Fruit fly (Drosophila melanogaster) whole organism, embryonic: ENCODE results near the gene Tsf2.

ENCODE experiments used
- CG11085 ChIP-seq: fragments of 200-800 bp; sonication (Bioruptor generic); IDR thresholded peaks from 2 replicates; pipeline ENCODE4 v1.3.6; 2022; ENCODE audit warnings: missing biosample characterization, missing genetic modification characterization
- CG11560 ChIP-seq: fragments of 200-800 bp; sonication (Bioruptor generic); IDR thresholded peaks from 3 replicates; pipeline ENCODE4 v1.3.6; 2022; ENCODE audit warnings: missing biosample characterization, missing genetic modification characterization
- CG13287 ChIP-seq: fragments of 200-800 bp; sonication (Bioruptor generic); IDR thresholded peaks from 2 replicates; pipeline ENCODE4 v1.3.6; 2022; ENCODE audit warnings: missing biosample characterization, missing genetic modification characterization; ENCODE audit not compliant: partially characterized antibody
- CG15479 ChIP-seq: fragments of 200-800 bp; sonication (Bioruptor generic); optimal IDR thresholded peaks from 3 replicates; lab custom pipeline; 2019; ENCODE audit warnings: missing biosample characterization, mild to moderate bottlenecking, missing genetic modification characterization, moderate library complexity
- CG15514 ChIP-seq: fragments of 200-800 bp; sonication (Bioruptor generic); optimal IDR thresholded peaks from 3 replicates; lab custom pipeline; 2017; ENCODE audit warnings: missing biosample characterization, missing genetic modification characterization, mild to moderate bottlenecking, moderate library complexity, missing genetic modification reagents
- CG17385 ChIP-seq: fragments of 200-800 bp; sonication (Bioruptor generic); optimal IDR thresholded peaks from 3 replicates; lab custom pipeline; 2018; ENCODE audit warnings: missing biosample characterization, mild to moderate bottlenecking, missing genetic modification characterization
- CG34224 ChIP-seq: fragments of 200-800 bp; sonication (Bioruptor generic); IDR thresholded peaks from 3 replicates; pipeline ENCODE4 v1.3.6; 2022; ENCODE audit warnings: missing biosample characterization, missing genetic modification characterization; ENCODE audit not compliant: partially characterized antibody
- CG34376 ChIP-seq: fragments of 200-800 bp; sonication (Bioruptor generic); optimal IDR thresholded peaks from 2 replicates; lab custom pipeline; 2018; ENCODE audit warnings: missing biosample characterization, mild to moderate bottlenecking, missing genetic modification characterization
- CG4282 ChIP-seq: fragments of 200-800 bp; sonication (Bioruptor generic); optimal IDR thresholded peaks from 2 replicates; lab custom pipeline; 2016; ENCODE audit warnings: missing biosample characterization, missing genetic modification characterization
- CG4424 ChIP-seq: fragments of 200-800 bp; sonication (Bioruptor generic); optimal IDR thresholded peaks from 3 replicates; lab custom pipeline; 2016; ENCODE audit warnings: missing biosample characterization, missing genetic modification characterization
- CG4707 ChIP-seq: fragments of 200-800 bp; sonication (Bioruptor generic); optimal IDR thresholded peaks from 2 replicates; lab custom pipeline; 2018; ENCODE audit warnings: missing biosample characterization, mild to moderate bottlenecking, missing genetic modification characterization, moderate library complexity
- CG6175 ChIP-seq: fragments of 200-800 bp; sonication (Bioruptor generic); IDR thresholded peaks from 3 replicates; pipeline ENCODE4 v1.3.6; 2022; ENCODE audit warnings: missing biosample characterization, missing genetic modification characterization
- CG6765 ChIP-seq: fragments of 200-800 bp; sonication (Bioruptor generic); optimal IDR thresholded peaks from 3 replicates; lab custom pipeline; 2017; ENCODE audit warnings: missing biosample characterization, mild to moderate bottlenecking, missing genetic modification characterization
- CG6791 ChIP-seq: fragments of 200-800 bp; sonication (Bioruptor generic); IDR thresholded peaks from 3 replicates; pipeline ENCODE4 v1.3.6; 2022; ENCODE audit warnings: missing biosample characterization, missing genetic modification characterization; ENCODE audit not compliant: partially characterized antibody
- Chrac-16 ChIP-seq: fragments of 200-800 bp; sonication (Bioruptor generic); optimal IDR thresholded peaks from 3 replicates; lab custom pipeline; 2016; ENCODE audit warnings: missing biosample characterization, missing genetic modification characterization
- D19B ChIP-seq: fragments of 200-800 bp; sonication (Bioruptor generic); optimal IDR thresholded peaks from 2 replicates; lab custom pipeline; 2017; ENCODE audit warnings: missing biosample characterization, mild to moderate bottlenecking, missing genetic modification characterization
- Dll ChIP-seq: fragments of 200-800 bp; sonication (Bioruptor generic); IDR thresholded peaks from 4 replicates; pipeline ENCODE4 v1.3.6; 2022; ENCODE audit warnings: missing biosample characterization, missing genetic modification characterization; ENCODE audit not compliant: partially characterized antibody
- Jarid2 ChIP-seq: fragments of 200-800 bp; sonication (Bioruptor generic); optimal IDR thresholded peaks from 3 replicates; lab custom pipeline; 2017; ENCODE audit warnings: mild to moderate bottlenecking, missing biosample characterization, missing genetic modification reagents, missing genetic modification characterization
- Pdp1 ChIP-seq, 2 experiments: fragments of 200-800 bp; sonication (Bioruptor generic); optimal IDR thresholded peaks; 3 replicates each; lab custom pipeline; 2016; ENCODE audit warnings: missing biosample characterization in 2 of 2, missing genetic modification characterization in 2 of 2, mild to moderate bottlenecking in 1 of 2, moderate library complexity in 1 of 2
- Poxn ChIP-seq: fragments of 200-800 bp; sonication (Bioruptor generic); IDR thresholded peaks from 2 replicates; pipeline ENCODE4 v1.3.6; 2022; ENCODE audit warnings: missing biosample characterization, missing genetic modification characterization
- Trl ChIP-seq, 3 experiments: fragments of >200 bp in 2 of 3; fragments of 200-800 bp in 1 of 3; sonication (Bioruptor generic) in 1 of 3; optimal IDR thresholded peaks; 2 replicates in 1 of 3; 3 replicates in 2 of 3; lab custom pipeline; 2016 to 2017; ENCODE audit warnings: missing biosample characterization in 1 of 3, missing genetic modification characterization in 1 of 3
- ash1 ChIP-seq: fragments of 200-800 bp; sonication (Bioruptor generic); optimal IDR thresholded peaks from 2 replicates; lab custom pipeline; 2018; ENCODE audit warnings: missing biosample characterization, mild to moderate bottlenecking, missing genetic modification characterization
- ato ChIP-seq: fragments of 200-800 bp; sonication (Bioruptor generic); IDR thresholded peaks from 2 replicates; pipeline ENCODE4 v1.3.6; 2022; ENCODE audit warnings: missing biosample characterization, missing genetic modification characterization; ENCODE audit not compliant: partially characterized antibody
- chinmo ChIP-seq: fragments of 200-800 bp; sonication (Bioruptor generic); IDR thresholded peaks from 4 replicates; pipeline ENCODE4 v1.3.6; 2022; ENCODE audit warnings: missing biosample characterization, missing genetic modification characterization; ENCODE audit not compliant: partially characterized antibody
- ci ChIP-seq: fragments of 200-800 bp; sonication (Bioruptor generic); IDR thresholded peaks from 3 replicates; pipeline ENCODE4 v1.3.6; 2022; ENCODE audit warnings: missing biosample characterization, missing genetic modification characterization
- corto ChIP-seq: fragments of 200-800 bp; sonication (Bioruptor generic); optimal IDR thresholded peaks from 2 replicates; lab custom pipeline; 2016; ENCODE audit warnings: missing biosample characterization, mild to moderate bottlenecking, missing genetic modification characterization, moderate library complexity
- crp ChIP-seq, 2 experiments: fragments of 200-800 bp; sonication (Bioruptor generic); optimal IDR thresholded peaks; 2 replicates in 1 of 2; 3 replicates in 1 of 2; lab custom pipeline; 2017; ENCODE audit warnings: missing biosample characterization in 2 of 2, missing genetic modification characterization in 2 of 2, mild to moderate bottlenecking in 1 of 2, moderate library complexity in 1 of 2
- exex ChIP-seq: fragments of 200-800 bp; sonication (Bioruptor generic); optimal IDR thresholded peaks from 4 replicates; lab custom pipeline; 2018; ENCODE audit warnings: missing biosample characterization, mild to moderate bottlenecking, missing genetic modification characterization, moderate library complexity
- gce ChIP-seq: fragments of 200-800 bp; sonication (Bioruptor generic); IDR thresholded peaks from 3 replicates; pipeline ENCODE4 v1.3.6; 2022; ENCODE audit warnings: missing biosample characterization, missing genetic modification characterization
- grn ChIP-seq: fragments of 200-800 bp; sonication (Bioruptor generic); optimal IDR thresholded peaks from 3 replicates; lab custom pipeline; 2017; ENCODE audit warnings: missing biosample characterization, missing genetic modification characterization
- hb ChIP-seq: fragments of 200-800 bp; sonication (Bioruptor generic); IDR thresholded peaks from 3 replicates; pipeline ENCODE4 v1.3.6; 2022; ENCODE audit warnings: missing biosample characterization, missing genetic modification characterization; ENCODE audit not compliant: partially characterized antibody
- hbn ChIP-seq: fragments of 200-800 bp; sonication (Bioruptor generic); IDR thresholded peaks from 2 replicates; pipeline ENCODE4 v1.3.6; 2022; ENCODE audit warnings: missing biosample characterization, missing genetic modification characterization; ENCODE audit not compliant: partially characterized antibody
- hth ChIP-seq: fragments of >200 bp; optimal IDR thresholded peaks from 2 replicates; lab custom pipeline; 2017; ENCODE audit warnings: inconsistent platforms
- jigr1 ChIP-seq: fragments of 200-800 bp; sonication (Bioruptor generic); IDR thresholded peaks from 3 replicates; pipeline ENCODE4 v1.3.6; 2022; ENCODE audit warnings: missing biosample characterization, missing genetic modification characterization
- lbe ChIP-seq: fragments of 200-800 bp; sonication (Bioruptor generic); optimal IDR thresholded peaks from 2 replicates; lab custom pipeline; 2016; ENCODE audit warnings: missing biosample characterization, mild to moderate bottlenecking, missing genetic modification characterization
- nom ChIP-seq: fragments of 200-800 bp; sonication (Bioruptor generic); optimal IDR thresholded peaks from 2 replicates; lab custom pipeline; 2017; ENCODE audit warnings: missing biosample characterization, missing genetic modification characterization, mild to moderate bottlenecking, moderate library complexity, missing genetic modification reagents
- odd ChIP-seq: fragments of 200-800 bp; sonication (Bioruptor generic); optimal IDR thresholded peaks from 2 replicates; lab custom pipeline; 2017; ENCODE audit warnings: missing biosample characterization, mild to moderate bottlenecking, missing genetic modification characterization
- otp ChIP-seq: fragments of 200-800 bp; sonication (Bioruptor generic); IDR thresholded peaks from 3 replicates; pipeline ENCODE4, ENCODE4 v1.3.6; 2022; ENCODE audit warnings: missing biosample characterization, missing genetic modification characterization
- pum ChIP-seq: fragments of 200-800 bp; sonication (Bioruptor generic); optimal IDR thresholded peaks from 2 replicates; lab custom pipeline; 2016; ENCODE audit warnings: missing biosample characterization, missing genetic modification characterization
- sd ChIP-seq: fragments of 200-800 bp; sonication (Bioruptor generic); optimal IDR thresholded peaks from 3 replicates; lab custom pipeline; 2018; ENCODE audit warnings: missing biosample characterization, mild to moderate bottlenecking, missing genetic modification characterization, moderate library complexity
- sim ChIP-seq: fragments of 200-800 bp; sonication (Bioruptor generic); IDR thresholded peaks from 2 replicates; pipeline ENCODE4 v1.3.6; 2022; ENCODE audit warnings: missing biosample characterization, missing genetic modification characterization
- so ChIP-seq: fragments of 200-800 bp; sonication (Bioruptor generic); IDR thresholded peaks from 3 replicates; pipeline ENCODE4 v1.3.6; 2022; ENCODE audit warnings: missing biosample characterization, missing genetic modification characterization
- yki ChIP-seq: fragments of >200 bp; optimal IDR thresholded peaks from 3 replicates; lab custom pipeline; 2018
- zen2 ChIP-seq: fragments of 200-800 bp; sonication (Bioruptor generic); IDR thresholded peaks from 3 replicates; pipeline ENCODE4 v1.3.6; 2022; ENCODE audit warnings: missing biosample characterization, missing genetic modification characterization; ENCODE audit not compliant: partially characterized antibody
- zf30C ChIP-seq: fragments of 200-800 bp; sonication (Bioruptor generic); optimal IDR thresholded peaks from 3 replicates; lab custom pipeline; 2018; ENCODE audit warnings: missing biosample characterization, mild to moderate bottlenecking, missing genetic modification characterization

Gene Tsf2

dm6 chr3L:12490418-12491035 lies 43.0 kb downstream of the Tsf2 start, which contains the start of gene CG10660 (continued):
- TF ChIP-seq ash1 (GFP tag; lab: Kevin White, UChicago) (peak; percentile 19), hb (GFP tag; lab: Robert Waterston, UW) (no peak), CG6791 (GFP tag; lab: Robert Waterston, UW) (no peak), odd (GFP tag; lab: Kevin White, UChicago) (peak; percentile 89), CG11560 (tag; lab: Robert Waterston, UW) (0 out of 3 replicates have a peak, but pooled peaks have one; percentile 43), pum (peak; percentile 74), hth (lab: Kevin White, UChicago) (no peak), CG15514 (GFP tag; lab: Kevin White, UChicago) (peak; percentile 49), exex (tag; lab: Kevin White, UChicago) (peak; percentile 22), zf30C (GFP tag; lab: Kevin White, UChicago) (no peak), CG11085 (GFP tag; lab: Robert Waterston, UW) (peak; percentile 60; the same call in 1 of the 2 replicates), CG15479 (GFP tag; lab: Kevin White, UChicago) (no peak), CG4282 (no peak)

DNA sequence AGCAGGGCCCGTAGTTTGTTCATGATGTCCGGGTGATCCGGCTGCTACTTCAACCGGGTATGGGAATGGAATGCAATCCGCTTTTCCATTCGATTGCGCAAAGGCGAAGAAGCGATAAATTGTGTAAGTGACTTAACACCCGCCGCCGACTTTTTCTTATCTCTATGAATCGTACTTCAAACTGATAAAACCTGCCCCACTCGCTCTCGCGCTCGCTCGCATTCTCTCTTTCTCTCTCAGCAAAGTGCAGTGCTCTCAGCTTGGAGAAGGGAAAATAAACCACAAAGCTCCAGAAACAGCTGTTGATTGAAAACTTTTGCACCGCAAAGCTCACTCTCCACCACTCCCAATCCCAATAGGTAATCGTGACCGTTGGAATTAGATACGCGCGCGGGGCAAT lies 43.6 kb downstream of the Tsf2 start:
- TF ChIP-seq crp (GFP tag; optimal IDR thresholded peaks at IDR 0.05; lab: Kevin White, UChicago) (peak in 1 of 2 experiments; percentile 63), sd (tag; lab: Kevin White, UChicago) (peak; percentile 77), CG4424 (GFP tag; lab: Kevin White, UChicago) (no peak), lbe (peak; percentile 69), Jarid2 (GFP tag; lab: Kevin White, UChicago) (no peak), yki (lab: Kevin White, UChicago) (peak; percentile 59), ci (GFP tag; lab: Robert Waterston, UW) (0 out of 3 replicates have a peak, but pooled peaks have one; percentile 37), gce (no peak), sim (0 out of 2 replicates have a peak, but pooled peaks have one; percentile 23), CG13287 (GFP tag; lab: Robert Waterston, UW) (0 out of 2 replicates have a peak, but pooled peaks have one; percentile 8), jigr1 (no peak), grn (GFP tag; lab: Kevin White, UChicago) (peak; percentile 78), Dll (GFP tag; lab: Robert Waterston, UW) (0 out of 4 replicates have a peak, but pooled peaks have one; percentile 31), Chrac-16 (no peak), nom (peak; percentile 43), zen2 (GFP tag; lab: Robert Waterston, UW) (peak; percentile 61; the same call in 2 of the 3 replicates), Trl (optimal IDR thresholded peaks at IDR 0.05; lab: Kevin White, UChicago) (peak; percentile 91 to 92), Trl (GFP tag; optimal IDR thresholded peaks at IDR 0.05; lab: Kevin White, UChicago) (no peak), CG34376 (GFP tag; lab: Kevin White, UChicago) (peak; percentile 25), CG6765 (GFP tag; lab: Kevin White, UChicago) (peak; percentile 21), Pdp1 (GFP tag; optimal IDR thresholded peaks at IDR 0.05; lab: Kevin White, UChicago) (peak in 1 of 2 experiments; percentile 97), chinmo (peak; percentile 79; the same call in 3 of the 4 replicates), hbn (GFP tag; lab: Robert Waterston, UW) (peak; percentile 28; the same call in 1 of the 2 replicates), CG4707 (no peak), ato (GFP tag; lab: Robert Waterston, UW) (0 out of 2 replicates have a peak, but pooled peaks have one; percentile 15), corto (GFP tag; lab: Kevin White, UChicago) (peak; percentile 12), so (0 out of 3 replicates have a peak, but pooled peaks have one; percentile 24), otp (GFP tag; lab: Robert Waterston, UW) (0 out of 3 replicates have a peak, but pooled peaks have one; percentile 5), D19B (no peak), CG17385 (GFP tag; lab: Kevin White, UChicago) (peak; percentile 2), CG34224 (GFP tag; lab: Robert Waterston, UW) (peak; percentile 42; the same call in 1 of the 3 replicates), CG6175 (GFP tag; lab: Robert Waterston, UW) (0 out of 3 replicates have a peak, but pooled peaks have one; percentile 17), Poxn (GFP tag; lab: Robert Waterston, UW) (no peak)
